Worm (Caenorhabditis elegans) whole organism, early embryonic: ENCODE results near the gene nspd-4.

Source experiments
- F13C5.2 ChIP-seq: sonication (generic microtip); optimal IDR thresholded peaks from 2 replicates; lab custom pipeline; 2017; ENCODE audit warnings: mild to moderate bottlenecking, missing genetic modification characterization, inconsistent platforms, missing compliant biosample characterization
- aly-1 ChIP-seq: sonication (generic microtip); optimal IDR thresholded peaks from 2 replicates; lab custom pipeline; 2016; ENCODE audit warnings: missing genetic modification characterization, missing compliant biosample characterization
- ama-1 ChIP-seq: fragments of 150-350 bp; optimal IDR thresholded peaks from 2 replicates; lab custom pipeline; 2014
- flt-1 ChIP-seq: fragments of 200-800 bp; sonication (Bioruptor generic); IDR thresholded peaks from 2 replicates; pipeline ENCODE4 v1.3.6; 2022; ENCODE audit warnings: missing genetic modification characterization, missing compliant biosample characterization
- hmbx-1 ChIP-seq: sonication (generic microtip); optimal IDR thresholded peaks from 2 replicates; lab custom pipeline; 2016; ENCODE audit warnings: mild to moderate bottlenecking, missing genetic modification characterization, missing compliant biosample characterization
- hnd-1 ChIP-seq: sonication (generic microtip); optimal IDR thresholded peaks from 2 replicates; lab custom pipeline; 2016; ENCODE audit warnings: missing genetic modification characterization, missing compliant biosample characterization
- scrt-1 ChIP-seq: fragments of 200-800 bp; sonication (Bioruptor generic); IDR thresholded peaks from 2 replicates; pipeline ENCODE4 v1.3.6; 2022; ENCODE audit warnings: missing genetic modification characterization, missing compliant biosample characterization
- sea-1 ChIP-seq: fragments of 200-800 bp; sonication (Bioruptor generic); conservative IDR thresholded peaks from 2 replicates; pipeline ENCODE4 v1.3.6; 2022; ENCODE audit warnings: missing genetic modification characterization, missing compliant biosample characterization
- tbx-11 ChIP-seq: fragments of 200-800 bp; sonication (Bioruptor generic); IDR thresholded peaks from 2 replicates; pipeline ENCODE4 v1.3.6; 2022; ENCODE audit warnings: missing genetic modification characterization, missing compliant biosample characterization
- tra-4 ChIP-seq: sonication (generic microtip); optimal IDR thresholded peaks from 2 replicates; lab custom pipeline; 2017; ENCODE audit warnings: missing genetic modification characterization, missing compliant biosample characterization

ce11 chrII:4855489-4855888, 13.1 kb downstream of the nspd-4 start:
- TF ChIP-seq ama-1 (lab: Kevin White, UChicago) (no peak), flt-1 (no peak), hmbx-1 (tag; lab: Kevin White, UChicago) (no peak), scrt-1 (GFP tag; lab: Robert Waterston, UW) (no peak), tbx-11 (GFP tag; lab: Robert Waterston, UW) (no peak), sea-1 (GFP tag; lab: Robert Waterston, UW) (no peak), F13C5.2 (tag; lab: Kevin White, UChicago) (no peak), tra-4 (tag; lab: Kevin White, UChicago) (no peak), hnd-1 (tag; lab: Kevin White, UChicago) (no peak), aly-1 (tag; lab: Kevin White, UChicago) (no peak)
